Fruit fly (Drosophila melanogaster): ENCODE measurements around the gene CG10011.
A peak's percentile ranks its signal among the peaks of the same experiment; 100 is the strongest.

Gene CG10011

dm6 chr3R:28674788-28675187 lies 39.9 kb upstream of the CG10011 start, which contains the start of gene snu:
TSS of gene snu (plus strand) at chr3R:28675041.
- TF ChIP-seq CG7045 (GFP tag; optimal IDR thresholded peaks at IDR 0.05) = no peak
- no peak for TF ChIP-seq CG11617 (GFP tag; optimal IDR thresholded peaks at IDR 0.05)
- TF ChIP-seq CG5204 (GFP tag; optimal IDR thresholded peaks at IDR 0.05) = no peak
- no peak for TF ChIP-seq Clk (GFP tag; optimal IDR thresholded peaks at IDR 0.05)
- no peak for TF ChIP-seq kay (GFP tag; ENCODE audit: borderline replicate concordance)

DNA sequence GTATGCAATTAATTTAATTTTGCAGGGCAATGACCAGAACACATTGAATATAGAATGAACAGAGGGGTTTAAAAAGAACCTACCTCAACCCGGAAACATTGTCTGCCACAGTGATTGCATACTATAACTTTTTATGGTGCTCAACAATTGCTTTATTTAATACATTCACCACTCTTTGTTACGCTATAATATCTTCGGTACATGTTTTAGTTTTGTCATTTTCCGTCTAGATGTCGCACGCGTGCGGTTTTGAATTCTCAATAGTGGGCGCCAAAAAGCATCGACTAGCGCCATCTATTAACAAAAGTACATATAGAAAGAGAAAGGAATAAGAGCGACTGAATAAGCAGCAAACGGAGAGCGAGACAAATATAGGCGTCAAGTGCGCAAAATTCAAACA lies 37.2 kb upstream of the CG10011 start:
- TF ChIP-seq bab1 (GFP tag; optimal IDR thresholded peaks at IDR 0.05) (no peak), CG33017 (tag; optimal IDR thresholded peaks at IDR 0.05) (no peak), Hr96 (GFP tag; optimal IDR thresholded peaks at IDR 0.05) (peak; percentile 75), Mnt (GFP tag; optimal IDR thresholded peaks at IDR 0.05) (peak; percentile 45), CG7045 (GFP tag; optimal IDR thresholded peaks at IDR 0.05) (peak; percentile 17), Crg-1 (GFP tag; optimal IDR thresholded peaks at IDR 0.05) (peak; percentile 29), toe (GFP tag; optimal IDR thresholded peaks at IDR 0.05) (peak; percentile 79), cic (GFP tag; optimal IDR thresholded peaks at IDR 0.05) (no peak), CG12768 (GFP tag; optimal IDR thresholded peaks at IDR 0.05) (no peak), CG1620 (GFP tag; optimal IDR thresholded peaks at IDR 0.05) (peak; percentile 73), tj (GFP tag; optimal IDR thresholded peaks at IDR 0.05) (no peak), CG5204 (GFP tag; optimal IDR thresholded peaks at IDR 0.05) (peak; percentile 59), CG7101 (tag; optimal IDR thresholded peaks at IDR 0.05) (peak; percentile 54), CG14711 (tag; optimal IDR thresholded peaks at IDR 0.05) (peak; percentile 35), pad (GFP tag; optimal IDR thresholded peaks at IDR 0.05) (peak; percentile 62)

DNA sequence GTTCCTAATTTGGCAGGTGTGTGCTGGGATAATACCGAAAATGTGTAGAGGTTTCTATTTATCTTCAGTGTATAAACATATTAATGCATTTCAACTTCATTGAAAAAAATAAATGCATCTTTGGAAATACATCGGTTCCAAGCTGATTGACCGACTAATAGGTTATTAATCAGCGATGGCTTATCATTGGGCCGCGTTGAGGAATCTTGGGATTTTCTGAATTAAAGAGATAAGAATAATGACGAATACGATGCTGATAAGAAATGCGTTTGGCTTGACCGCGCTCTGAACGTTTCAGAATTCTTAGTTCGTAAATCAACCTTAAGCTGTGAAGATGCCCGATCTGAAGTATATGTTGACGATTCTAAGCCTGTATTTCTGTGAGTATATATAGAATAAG lies 35.5 kb upstream of the CG10011 start, which contains the start of gene Sid:
Sid (plus strand) TSS at position 301 of the 400 bp plus-strand sequence.
- TF ChIP-seq Hr96 (GFP tag; optimal IDR thresholded peaks at IDR 0.05) = no peak
- no peak for TF ChIP-seq toe (GFP tag; optimal IDR thresholded peaks at IDR 0.05)
- TF ChIP-seq CG14711 (tag; optimal IDR thresholded peaks at IDR 0.05) = no peak
- no peak for TF ChIP-seq Mnt (GFP tag; optimal IDR thresholded peaks at IDR 0.05)
- TF ChIP-seq CG5204 (GFP tag; optimal IDR thresholded peaks at IDR 0.05) = no peak
- no peak for TF ChIP-seq bab1 (GFP tag; optimal IDR thresholded peaks at IDR 0.05)
- TF ChIP-seq pad (GFP tag; optimal IDR thresholded peaks at IDR 0.05) = no peak

DNA sequence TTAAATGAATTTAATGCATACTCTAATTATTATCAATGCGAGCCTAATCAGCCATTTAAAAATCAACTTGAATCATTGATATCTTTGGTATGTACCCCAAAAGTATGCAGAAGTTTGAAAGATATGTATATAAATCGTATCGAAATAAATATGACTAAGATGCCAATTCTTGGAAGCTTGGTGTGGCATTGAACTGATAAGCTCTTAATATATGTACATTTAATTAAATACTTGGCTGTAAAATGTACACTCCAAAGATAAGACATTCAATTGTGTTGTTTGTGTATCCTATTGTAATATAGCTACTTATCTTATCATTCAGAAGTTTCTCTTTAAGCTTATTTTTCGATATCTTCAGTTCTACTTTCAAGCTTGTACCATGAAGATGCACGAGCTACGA lies 34.0 kb upstream of the CG10011 start, which contains the start of gene CG33346:
CG33346 (plus strand) TSS at position 380 of the 400 bp plus-strand sequence.
- no peak for TF ChIP-seq CG7101 (tag; optimal IDR thresholded peaks at IDR 0.05)
- TF ChIP-seq CG1620 (GFP tag; optimal IDR thresholded peaks at IDR 0.05) = no peak
- no peak for TF ChIP-seq bab1 (GFP tag; optimal IDR thresholded peaks at IDR 0.05)
- no peak for TF ChIP-seq Crg-1 (GFP tag; optimal IDR thresholded peaks at IDR 0.05)
- TF ChIP-seq kay (GFP tag; ENCODE audit: borderline replicate concordance) = peak; percentile 27
- TF ChIP-seq Hr96 (GFP tag; optimal IDR thresholded peaks at IDR 0.05) = no peak

- TF ChIP-seq CG7101 (tag; optimal IDR thresholded peaks at IDR 0.05) (no peak), Hr96 (GFP tag; optimal IDR thresholded peaks at IDR 0.05) (no peak), pad (GFP tag; optimal IDR thresholded peaks at IDR 0.05) (no peak), CG12768 (GFP tag; optimal IDR thresholded peaks at IDR 0.05) (no peak), CG1620 (GFP tag; optimal IDR thresholded peaks at IDR 0.05) (no peak), ovo (GFP tag; optimal IDR thresholded peaks at IDR 0.05) (no peak), Crg-1 (GFP tag; optimal IDR thresholded peaks at IDR 0.05) (no peak), kay (GFP tag; ENCODE audit: borderline replicate concordance) (no peak), bab1 (GFP tag; optimal IDR thresholded peaks at IDR 0.05) (no peak), CG33017 (tag; optimal IDR thresholded peaks at IDR 0.05) (no peak), CG7045 (GFP tag; optimal IDR thresholded peaks at IDR 0.05) (no peak), CG14711 (tag; optimal IDR thresholded peaks at IDR 0.05) (no peak)
Observed at dm6 chr3R:28662956-28663355, 28.1 kb upstream of the CG10011 start.

DNA sequence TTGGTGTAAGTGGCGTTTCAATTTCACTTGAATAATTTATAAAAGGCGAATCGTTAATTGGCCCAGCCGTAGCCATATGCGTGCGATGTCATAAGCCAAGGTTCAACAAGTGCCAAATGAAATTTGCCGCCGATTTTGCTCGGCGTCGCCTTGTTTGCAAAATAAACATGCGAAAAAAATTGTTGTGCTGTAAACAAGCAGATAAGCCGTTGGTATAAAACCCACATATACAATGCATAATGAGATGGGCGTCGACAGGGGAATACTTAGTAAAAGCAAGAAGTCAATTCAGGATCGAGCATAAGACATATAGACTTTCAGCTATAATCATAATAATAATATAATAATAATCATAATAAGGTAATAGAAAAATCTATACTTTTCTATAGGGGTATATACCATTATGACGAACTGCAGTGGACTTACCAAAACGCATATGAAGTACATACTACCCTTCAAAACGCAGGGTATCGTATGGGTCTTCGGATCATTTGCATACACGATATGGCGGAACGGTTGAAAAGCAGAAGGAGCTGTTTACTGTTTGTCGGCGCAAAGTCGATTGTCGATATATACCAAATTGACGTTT lies 21.3 kb upstream of the CG10011 start:
- no peak for TF ChIP-seq CG7045 (GFP tag; optimal IDR thresholded peaks at IDR 0.05)
- no peak for TF ChIP-seq Mnt (GFP tag; optimal IDR thresholded peaks at IDR 0.05)
- TF ChIP-seq kay (GFP tag; ENCODE audit: borderline replicate concordance) = no peak
- no peak for TF ChIP-seq CG33017 (tag; optimal IDR thresholded peaks at IDR 0.05)
- TF ChIP-seq CG7101 (tag; optimal IDR thresholded peaks at IDR 0.05) = no peak
- TF ChIP-seq tj (GFP tag; optimal IDR thresholded peaks at IDR 0.05) = no peak
- TF ChIP-seq Hr96 (GFP tag; optimal IDR thresholded peaks at IDR 0.05) = no peak
- no peak for TF ChIP-seq cnc (optimal IDR thresholded peaks at IDR 0.05)
- no peak for TF ChIP-seq CG11617 (GFP tag; optimal IDR thresholded peaks at IDR 0.05)
- no peak for TF ChIP-seq cic (GFP tag; optimal IDR thresholded peaks at IDR 0.05)
- no peak for TF ChIP-seq bab1 (GFP tag; optimal IDR thresholded peaks at IDR 0.05)
- TF ChIP-seq toe (GFP tag; optimal IDR thresholded peaks at IDR 0.05) = no peak
- TF ChIP-seq CG1620 (GFP tag; optimal IDR thresholded peaks at IDR 0.05) = no peak
- TF ChIP-seq CG14711 (tag; optimal IDR thresholded peaks at IDR 0.05) = no peak
- no peak for TF ChIP-seq ovo (GFP tag; optimal IDR thresholded peaks at IDR 0.05)
- TF ChIP-seq CG12768 (GFP tag; optimal IDR thresholded peaks at IDR 0.05) = no peak
- TF ChIP-seq CG5204 (GFP tag; optimal IDR thresholded peaks at IDR 0.05) = no peak
- TF ChIP-seq Crg-1 (GFP tag; optimal IDR thresholded peaks at IDR 0.05) = no peak

- no peak for TF ChIP-seq CG7045 (GFP tag; optimal IDR thresholded peaks at IDR 0.05)
Observed at dm6 chr3R:28654596-28654995, 19.7 kb upstream of the CG10011 start.

Data from whole organism, adult.